Fruit fly (Drosophila melanogaster) whole organism: ENCODE results near the gene Crg-1.
"Not testable (repeated sequence)": the region's sequence is repeated elsewhere in the genome, so short reads cannot be mapped to it uniquely, and the experiment has no call there.

Experiments used
- CG8478 ChIP-seq: fragments of >200 bp; optimal IDR thresholded peaks from 2 replicates; lab custom pipeline; 2018; ENCODE audit warnings: inconsistent platforms
- Dll ChIP-seq: fragments of >200 bp; optimal IDR thresholded peaks from 2 replicates; lab custom pipeline; 2017
- EcR ChIP-seq, 2 experiments: fragments of >200 bp; optimal IDR thresholded peaks; 2 replicates each; lab custom pipeline; 2017; ENCODE audit warnings: missing biosample characterization in 2 of 2, missing genetic modification characterization in 2 of 2, missing genetic modification reagents in 2 of 2
- pan ChIP-seq: fragments of >200 bp; optimal IDR thresholded peaks from 2 replicates; lab custom pipeline; 2017
- psq ChIP-seq: fragments of >200 bp; optimal IDR thresholded peaks from 2 replicates; lab custom pipeline; 2017
- usp ChIP-seq: fragments of >200 bp; optimal IDR thresholded peaks from 2 replicates; lab custom pipeline; 2017; ENCODE audit warnings: missing biosample characterization, missing genetic modification characterization, mixed read lengths

The Crg-1 gene

dm6 chrX:3792923-3793322 is at the start of gene Crg-1:
TSS of gene Crg-1 (plus strand) at chrX:3793223.
- not testable (repeated sequence) for TF ChIP-seq usp (GFP tag; lab: Kevin White, UChicago); EcR (GFP tag; optimal IDR thresholded peaks at IDR 0.05; lab: Kevin White, UChicago); pan (lab: Kevin White, UChicago)

- TF ChIP-seq Dll (no peak), usp (GFP tag; lab: Kevin White, UChicago) (no peak), pan (lab: Kevin White, UChicago) (no peak), CG8478 (lab: Kevin White, UChicago) (no peak), EcR (GFP tag; optimal IDR thresholded peaks at IDR 0.05; lab: Kevin White, UChicago) (no peak), psq (lab: Kevin White, UChicago) (no peak)
Observed at dm6 chrX:3743891-3744491, 49.0 kb upstream of the Crg-1 start.

DNA sequence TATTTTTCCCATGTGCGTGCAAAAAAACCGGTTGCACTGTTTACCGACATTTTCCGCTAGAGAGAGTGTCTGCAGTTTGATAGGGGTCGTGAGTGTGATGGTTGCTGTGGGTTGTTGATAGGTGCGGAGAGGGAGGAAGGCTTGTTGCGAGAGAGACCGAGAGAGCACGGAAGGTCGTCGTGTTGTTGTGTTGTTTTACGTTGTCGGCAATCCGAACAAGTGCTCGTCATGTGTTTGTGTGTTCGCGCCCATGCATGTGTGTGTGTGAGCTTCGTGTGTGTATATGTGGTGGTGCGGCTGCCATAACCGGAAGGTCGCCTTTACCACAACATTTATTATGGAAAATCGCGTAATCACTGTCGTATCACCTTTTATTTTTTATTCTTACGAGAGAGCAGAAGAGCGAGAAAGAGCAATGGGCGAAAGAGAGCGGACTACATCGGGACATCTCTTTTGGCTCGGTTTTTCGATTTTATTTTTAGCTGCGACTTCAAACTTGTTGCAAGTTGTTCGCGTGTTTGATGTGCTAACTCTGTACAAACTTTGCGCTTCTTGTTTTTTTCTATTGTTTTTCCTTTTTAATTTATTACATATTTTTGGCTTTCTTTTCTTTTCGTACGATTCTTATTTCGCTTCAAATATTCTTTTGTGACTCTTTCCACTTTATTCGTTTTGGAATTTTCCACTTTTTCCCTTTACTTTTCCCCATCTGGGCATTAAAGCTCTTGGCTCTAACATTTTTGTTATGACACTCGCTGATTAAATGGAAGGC is 48.3 kb upstream of the Crg-1 start:
- TF ChIP-seq EcR (GFP tag; optimal IDR thresholded peaks at IDR 0.05; lab: Kevin White, UChicago) (peak in 1 of 2 experiments; percentile 28), psq (lab: Kevin White, UChicago) (no peak), CG8478 (lab: Kevin White, UChicago) (no peak), Dll (peak; percentile 90)

- TF ChIP-seq EcR (GFP tag; optimal IDR thresholded peaks at IDR 0.05; lab: Kevin White, UChicago) (no peak), CG8478 (lab: Kevin White, UChicago) (no peak), usp (GFP tag; lab: Kevin White, UChicago) (no peak), psq (lab: Kevin White, UChicago) (no peak), pan (lab: Kevin White, UChicago) (no peak), Dll (no peak)
Observed at dm6 chrX:3745264-3745564, 47.8 kb upstream of the Crg-1 start.

dm6 chrX:3746898-3747297 is 46.1 kb upstream of the Crg-1 start:
- TF ChIP-seq Dll (peak; percentile 1), EcR (GFP tag; optimal IDR thresholded peaks at IDR 0.05; lab: Kevin White, UChicago) (no peak)

DNA sequence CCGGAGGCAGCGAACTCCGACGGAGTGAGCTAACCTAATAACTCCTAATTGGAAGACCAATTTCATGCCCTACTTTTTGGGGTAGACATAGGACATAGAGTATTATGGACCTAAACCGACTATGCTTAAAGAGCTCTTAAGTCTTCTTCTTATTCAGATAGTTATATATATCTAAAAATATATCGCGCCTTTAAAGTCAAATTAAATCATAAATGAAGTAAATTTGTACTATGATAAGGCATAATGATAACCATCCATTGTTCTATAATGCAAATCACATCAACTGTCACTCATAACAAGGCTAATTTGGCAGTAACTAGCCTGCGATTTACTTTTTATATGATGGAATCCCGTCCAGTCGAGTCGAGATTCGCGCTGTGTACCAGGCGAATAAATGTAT is 45.5 kb upstream of the Crg-1 start:
- TF ChIP-seq usp (GFP tag; lab: Kevin White, UChicago) (no peak), psq (lab: Kevin White, UChicago) (no peak), pan (lab: Kevin White, UChicago) (no peak), Dll (no peak), EcR (GFP tag; optimal IDR thresholded peaks at IDR 0.05; lab: Kevin White, UChicago) (no peak), CG8478 (lab: Kevin White, UChicago) (no peak)

DNA sequence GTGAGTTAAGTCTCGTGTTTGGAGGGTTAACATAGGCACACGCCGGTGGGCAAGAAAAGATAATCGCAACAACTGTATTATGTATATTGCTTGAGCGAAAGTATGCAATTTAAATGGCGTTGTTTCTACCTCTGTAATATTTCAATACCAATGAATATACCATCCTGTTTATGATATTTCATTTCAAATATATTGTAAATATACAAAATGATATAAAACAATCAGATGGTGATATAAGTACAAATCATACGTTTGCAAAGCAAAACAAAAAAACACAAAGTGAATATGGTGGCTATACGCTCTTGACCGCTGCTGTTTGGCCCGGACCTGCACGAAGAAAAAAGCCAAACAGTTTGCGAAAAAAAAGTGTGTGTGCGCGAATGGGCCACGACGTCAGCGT is 44.8 kb upstream of the Crg-1 start:
- TF ChIP-seq usp (GFP tag; lab: Kevin White, UChicago), result no peak
- no peak for TF ChIP-seq Dll
- no peak for TF ChIP-seq psq (lab: Kevin White, UChicago)
- TF ChIP-seq pan (lab: Kevin White, UChicago), result no peak
- TF ChIP-seq CG8478 (lab: Kevin White, UChicago), result no peak
- no peak for TF ChIP-seq EcR (GFP tag; optimal IDR thresholded peaks at IDR 0.05; lab: Kevin White, UChicago)

- TF ChIP-seq Dll, result peak; percentile 95
- TF ChIP-seq EcR (GFP tag; optimal IDR thresholded peaks at IDR 0.05; lab: Kevin White, UChicago), result no peak
- peak; percentile 17 for TF ChIP-seq CG8478 (lab: Kevin White, UChicago)
Observed at dm6 chrX:3748741-3749484, 44.1 kb upstream of the Crg-1 start.

DNA sequence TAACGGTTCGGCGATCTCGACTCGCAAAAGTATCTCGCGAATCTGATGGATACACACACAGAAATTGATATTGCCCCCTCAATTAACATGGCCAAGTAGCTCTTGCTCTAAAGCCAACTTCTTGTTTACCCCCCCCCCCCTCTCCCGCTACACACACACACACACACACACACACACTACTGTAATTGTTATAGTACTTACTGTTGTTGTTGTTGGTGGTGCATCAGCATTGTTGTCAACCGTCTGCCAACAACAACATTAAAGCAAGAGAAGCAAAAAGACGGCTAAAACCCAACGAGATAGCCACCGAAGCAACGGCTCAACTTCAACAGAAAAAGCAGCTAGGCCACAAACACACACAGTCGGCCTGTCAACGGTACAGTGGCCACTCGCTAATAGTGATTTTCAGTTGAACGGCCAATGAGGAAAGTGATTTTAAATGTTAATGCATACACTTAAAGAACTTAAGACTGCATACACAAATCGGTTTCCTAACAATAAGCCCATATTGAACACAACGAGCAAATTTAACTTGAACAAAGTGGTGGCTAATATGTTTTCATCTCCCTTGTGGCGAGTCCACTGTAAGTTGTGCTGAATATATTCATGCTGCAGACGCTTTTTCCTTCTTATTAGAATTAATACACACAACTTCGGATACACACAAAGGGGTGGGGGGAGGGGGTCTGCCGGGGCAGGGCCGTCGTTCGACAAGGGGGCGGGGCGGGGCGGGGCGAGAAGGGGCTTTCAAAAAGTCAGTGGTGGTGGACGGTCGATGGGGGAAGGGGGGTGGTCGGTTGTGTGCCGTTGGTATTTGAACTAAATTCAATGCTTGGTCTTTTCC is 42.6 kb upstream of the Crg-1 start:
- TF ChIP-seq pan (lab: Kevin White, UChicago), result no peak
- no peak for TF ChIP-seq psq (lab: Kevin White, UChicago)
- TF ChIP-seq EcR (GFP tag; optimal IDR thresholded peaks at IDR 0.05; lab: Kevin White, UChicago), result no peak
- no peak for TF ChIP-seq CG8478 (lab: Kevin White, UChicago)
- no peak for TF ChIP-seq Dll
- no peak for TF ChIP-seq usp (GFP tag; lab: Kevin White, UChicago)

DNA sequence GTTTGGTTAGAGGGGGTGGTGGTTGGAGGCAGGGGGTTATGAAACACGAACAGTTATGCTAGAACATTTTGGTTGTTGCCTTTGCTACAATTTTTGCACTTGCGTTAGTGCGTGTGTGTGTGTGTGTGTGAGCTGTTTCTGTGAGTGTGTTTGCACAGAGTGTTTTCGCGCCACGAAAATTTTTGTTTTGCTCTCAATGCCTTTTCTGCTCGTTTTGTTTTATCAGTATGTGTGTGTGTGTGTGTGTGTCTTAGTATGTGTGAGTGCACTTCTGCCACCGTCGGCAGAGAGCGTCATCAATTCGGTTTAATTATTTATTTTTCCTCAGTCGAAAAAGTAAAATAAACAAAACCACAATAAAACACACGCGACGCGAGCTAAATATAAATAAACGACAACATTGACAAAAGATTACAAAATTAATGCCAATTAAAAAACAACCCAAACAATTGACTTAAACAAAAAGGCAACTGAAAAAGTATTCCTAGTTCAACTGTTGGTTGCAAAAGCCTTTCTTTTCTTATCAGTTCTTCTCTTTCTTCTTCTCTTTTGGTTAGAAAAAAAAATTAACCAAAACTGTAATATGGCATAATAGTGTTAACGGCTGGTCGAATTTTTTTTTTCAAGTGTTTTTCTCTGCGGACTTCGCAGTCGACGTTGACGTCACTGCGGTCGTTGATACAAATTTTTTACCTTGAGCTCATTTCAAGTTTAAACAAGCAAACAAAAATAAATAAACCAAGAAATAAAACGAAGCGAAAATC is 31.5 kb upstream of the Crg-1 start:
- TF ChIP-seq psq (lab: Kevin White, UChicago) (no peak), CG8478 (lab: Kevin White, UChicago) (no peak), usp (GFP tag; lab: Kevin White, UChicago) (no peak), pan (lab: Kevin White, UChicago) (no peak), EcR (GFP tag; optimal IDR thresholded peaks at IDR 0.05; lab: Kevin White, UChicago) (no peak), Dll (no peak)

- TF ChIP-seq Dll (no peak), EcR (GFP tag; optimal IDR thresholded peaks at IDR 0.05; lab: Kevin White, UChicago) (no peak), CG8478 (lab: Kevin White, UChicago) (no peak), pan (lab: Kevin White, UChicago) (no peak), usp (GFP tag; lab: Kevin White, UChicago) (no peak), psq (lab: Kevin White, UChicago) (no peak)
Observed at dm6 chrX:3762441-3762840, 30.6 kb upstream of the Crg-1 start.
